Fruit fly (Drosophila melanogaster): ENCODE data around the gene Pect.
A peak's percentile ranks its signal among the peaks of the same experiment; 100 is the strongest.

The Pect gene

dm6 chr2L:13205256-13205655 is 1.7 kb downstream of the Pect start (continued):
- no peak for TF ChIP-seq trem (tag; optimal IDR thresholded peaks at IDR 0.05)
- no peak for TF ChIP-seq klu (GFP tag; IDR thresholded peaks at IDR 0.05)
- TF ChIP-seq CHES-1-like (GFP tag; optimal IDR thresholded peaks at IDR 0.05), result peak; percentile 8
- TF ChIP-seq CG17359 (tag; optimal IDR thresholded peaks at IDR 0.05), result peak; percentile 20
- TF ChIP-seq CG18764 (GFP tag; optimal IDR thresholded peaks at IDR 0.05), result no peak
- TF ChIP-seq CG2889 (GFP tag; IDR thresholded peaks at IDR 0.05), result no peak
- TF ChIP-seq PHDP (tag; optimal IDR thresholded peaks at IDR 0.05), result peak; percentile 29
- TF ChIP-seq sim (GFP tag; IDR thresholded peaks at IDR 0.05), result no peak
- no peak for TF ChIP-seq CG10274 (GFP tag; optimal IDR thresholded peaks at IDR 0.05)
- no peak for TF ChIP-seq eve (GFP tag; optimal IDR thresholded peaks at IDR 0.05)
- TF ChIP-seq chinmo (GFP tag; IDR thresholded peaks at IDR 0.05; ENCODE audit: partially characterized antibody), result peak; percentile 82; the same call in 1 of the 4 replicates
- no peak for TF ChIP-seq CG8944 (GFP tag; optimal IDR thresholded peaks at IDR 0.05)
- TF ChIP-seq CG11560 (tag; IDR thresholded peaks at IDR 0.05), result no peak
- no peak for TF ChIP-seq zen2 (GFP tag; IDR thresholded peaks at IDR 0.05; ENCODE audit: partially characterized antibody)
- peak; percentile 5 for TF ChIP-seq bab2 (GFP tag; optimal IDR thresholded peaks at IDR 0.05)
- TF ChIP-seq CG6272 (GFP tag; IDR thresholded peaks at IDR 0.05), result no peak
- no peak for TF ChIP-seq kay (GFP tag; optimal IDR thresholded peaks at IDR 0.05)
- no peak for TF ChIP-seq ap (GFP tag; IDR thresholded peaks at IDR 0.05)
- TF ChIP-seq pan (optimal IDR thresholded peaks at IDR 0.05), result no peak
- TF ChIP-seq pan (GFP tag; optimal IDR thresholded peaks at IDR 0.05 in 1 of 2, IDR thresholded peaks at IDR 0.05 in 1 of 2), result no peak
- no peak for TF ChIP-seq CG4617 (GFP tag; optimal IDR thresholded peaks at IDR 0.05; ENCODE audit: borderline replicate concordance)
- no peak for TF ChIP-seq oc (tag; optimal IDR thresholded peaks at IDR 0.05)
- no peak for TF ChIP-seq Ravus (GFP tag; IDR thresholded peaks at IDR 0.05)
- peak; percentile 80; the same call in 1 of the 3 replicates for TF ChIP-seq ci (GFP tag; IDR thresholded peaks at IDR 0.05)
- TF ChIP-seq zf30C (GFP tag; optimal IDR thresholded peaks at IDR 0.05), result no peak
- TF ChIP-seq CG10462 (GFP tag; optimal IDR thresholded peaks at IDR 0.05), result no peak
- TF ChIP-seq Xrp1 (GFP tag; IDR thresholded peaks at IDR 0.05), result peak; percentile 44; the same call in 1 of the 2 replicates
- TF ChIP-seq CG10654 (GFP tag; optimal IDR thresholded peaks at IDR 0.05), result no peak
- TF ChIP-seq CG14965 (GFP tag; optimal IDR thresholded peaks at IDR 0.05; ENCODE audit: borderline replicate concordance), result no peak
- TF ChIP-seq Hmx (GFP tag; optimal IDR thresholded peaks at IDR 0.05), result no peak
- TF ChIP-seq ftz-f1 (GFP tag; optimal IDR thresholded peaks at IDR 0.05), result peak; percentile 95
- TF ChIP-seq Bgb (GFP tag; IDR thresholded peaks at IDR 0.05; ENCODE audit: partially characterized antibody), result no peak
- no peak for TF ChIP-seq sug (tag; optimal IDR thresholded peaks at IDR 0.05)
- TF ChIP-seq CG8388 (GFP tag; optimal IDR thresholded peaks at IDR 0.05), result no peak
- TF ChIP-seq CG10321 (GFP tag; IDR thresholded peaks at IDR 0.05), result no peak
- no peak for TF ChIP-seq ttk (GFP tag; IDR thresholded peaks at IDR 0.05)
- peak; percentile 57 for TF ChIP-seq sens (GFP tag)
- no peak for TF ChIP-seq lmd (GFP tag; IDR thresholded peaks at IDR 0.05)
- peak; percentile 19 for TF ChIP-seq NfI (GFP tag; optimal IDR thresholded peaks at IDR 0.05)
- TF ChIP-seq Ada2b (GFP tag; IDR thresholded peaks at IDR 0.05), result no peak
- peak; percentile 45; the same call in 1 of the 2 replicates for TF ChIP-seq Atf6 (GFP tag; IDR thresholded peaks at IDR 0.05)
- no peak for TF ChIP-seq CG12236 (GFP tag; optimal IDR thresholded peaks at IDR 0.05)
- no peak for TF ChIP-seq CG18011 (GFP tag; optimal IDR thresholded peaks at IDR 0.05)
- TF ChIP-seq wdn (GFP tag; IDR thresholded peaks at IDR 0.05), result no peak
- peak in 1 of 2 experiments; percentile 17 for TF ChIP-seq Hr78 (GFP tag; optimal IDR thresholded peaks at IDR 0.05)
- TF ChIP-seq dati (GFP tag; IDR thresholded peaks at IDR 0.05), result no peak
- no peak for TF ChIP-seq mld (GFP tag; IDR thresholded peaks at IDR 0.05; ENCODE audit: partially characterized antibody)
- TF ChIP-seq CG12299 (tag; optimal IDR thresholded peaks at IDR 0.05), result no peak
- no peak for TF ChIP-seq Sry-β (GFP tag; optimal IDR thresholded peaks at IDR 0.05)
- TF ChIP-seq vvl (GFP tag; IDR thresholded peaks at IDR 0.05), result peak; percentile 60; the same call in 1 of the 2 replicates
- no peak for TF ChIP-seq peb (GFP tag; IDR thresholded peaks at IDR 0.05)
- TF ChIP-seq crp (GFP tag; optimal IDR thresholded peaks at IDR 0.05), result peak in 1 of 2 experiments; percentile 7

Data from whole organism, embryonic.